Worm (Caenorhabditis elegans) whole organism, L2 larva: ENCODE results near the gene W10C6.2.
A peak's percentile ranks its signal among the peaks of the same experiment; 100 is the strongest.

ENCODE experiments used
- F13H6.1 ChIP-seq: sonication (generic microtip); optimal IDR thresholded peaks from 2 replicates; lab custom pipeline; 2016; ENCODE audit warnings: missing genetic modification characterization, missing compliant biosample characterization
- R02D3.7 ChIP-seq: fragments of 150-350 bp; optimal IDR thresholded peaks from 2 replicates; lab custom pipeline; 2014; ENCODE audit warnings: missing biosample characterization, missing genetic modification characterization
- Y55F3AM.14 ChIP-seq: fragments of 200-800 bp; sonication (Bioruptor generic); optimal IDR thresholded peaks from 2 replicates; lab custom pipeline; 2018; ENCODE audit warnings: mild to moderate bottlenecking, missing genetic modification characterization, missing compliant biosample characterization
- alr-1 ChIP-seq: fragments of 150-350 bp; optimal IDR thresholded peaks from 2 replicates; lab custom pipeline; 2014; ENCODE audit warnings: missing biosample characterization, missing genetic modification characterization
- aly-2 ChIP-seq: fragments of 150-350 bp; optimal IDR thresholded peaks from 2 replicates; lab custom pipeline; 2014; ENCODE audit warnings: missing biosample characterization, missing genetic modification characterization
- blmp-1 ChIP-seq: sonication (generic microtip); optimal IDR thresholded peaks from 2 replicates; lab custom pipeline; 2017; ENCODE audit warnings: missing genetic modification characterization, mild to moderate bottlenecking, missing compliant biosample characterization, antibody characterized with exemption, moderate library complexity; ENCODE audit not compliant: insufficient read depth
- ceh-16 ChIP-seq: fragments of 150-350 bp; optimal IDR thresholded peaks from 2 replicates; lab custom pipeline; 2014; ENCODE audit warnings: missing biosample characterization, missing genetic modification characterization
- ceh-82 ChIP-seq: fragments of 150-350 bp; optimal IDR thresholded peaks from 2 replicates; lab custom pipeline; 2014; ENCODE audit warnings: missing biosample characterization, missing genetic modification characterization
- egl-27 ChIP-seq: sonication (generic microtip); optimal IDR thresholded peaks from 3 replicates; lab custom pipeline; 2017; ENCODE audit warnings: missing biosample characterization, missing genetic modification reagents, missing genetic modification characterization
- elt-1 ChIP-seq: fragments of 150-350 bp; optimal IDR thresholded peaks from 2 replicates; lab custom pipeline; 2014; ENCODE audit warnings: missing biosample characterization, missing genetic modification characterization
- fos-1 ChIP-seq: fragments of 150-350 bp; optimal IDR thresholded peaks from 2 replicates; lab custom pipeline; 2014; ENCODE audit warnings: missing biosample characterization, missing genetic modification characterization
- lin-11 ChIP-seq: fragments of 150-350 bp; sonication (generic microtip); optimal IDR thresholded peaks from 2 replicates; lab custom pipeline; 2014; ENCODE audit warnings: missing biosample characterization, missing genetic modification characterization, inconsistent platforms, mixed read lengths
- lin-39 ChIP-seq: fragments of 150-350 bp; optimal IDR thresholded peaks from 2 replicates; lab custom pipeline; 2014; ENCODE audit warnings: missing biosample characterization, missing genetic modification reagents, missing genetic modification characterization
- lsy-2 ChIP-seq, 2 experiments: fragments of 150-350 bp in 1 of 2; sonication (generic microtip) in 1 of 2; optimal IDR thresholded peaks; 2 replicates each; lab custom pipeline; 2014 to 2017; ENCODE audit warnings: missing biosample characterization in 2 of 2, missing genetic modification characterization in 2 of 2
- mab-5 ChIP-seq: fragments of 150-350 bp; optimal IDR thresholded peaks from 2 replicates; lab custom pipeline; 2014; ENCODE audit warnings: missing biosample characterization, missing genetic modification characterization
- mbf-1 ChIP-seq: sonication (generic microtip); optimal IDR thresholded peaks from 2 replicates; lab custom pipeline; 2017; ENCODE audit warnings: missing biosample characterization, missing genetic modification characterization
- mdl-1 ChIP-seq, 2 experiments: fragments of 150-350 bp in 1 of 2; sonication (generic microtip) in 1 of 2; optimal IDR thresholded peaks; 2 replicates each; lab custom pipeline; 2017; ENCODE audit warnings: missing biosample characterization in 2 of 2, missing genetic modification characterization in 2 of 2
- nhr-129 ChIP-seq: fragments of 150-350 bp; optimal IDR thresholded peaks from 2 replicates; lab custom pipeline; 2014; ENCODE audit warnings: missing biosample characterization, missing genetic modification characterization
- nhr-21 ChIP-seq: fragments of 150-350 bp; optimal IDR thresholded peaks from 2 replicates; lab custom pipeline; 2014; ENCODE audit warnings: missing biosample characterization, missing genetic modification characterization
- nhr-23 ChIP-seq: fragments of 150-350 bp; optimal IDR thresholded peaks from 2 replicates; lab custom pipeline; 2014; ENCODE audit warnings: missing biosample characterization, missing genetic modification reagents, missing genetic modification characterization
- nhr-237 ChIP-seq: fragments of 150-350 bp; optimal IDR thresholded peaks from 2 replicates; lab custom pipeline; 2014; ENCODE audit warnings: missing biosample characterization, missing genetic modification characterization
- nhr-25 ChIP-seq: fragments of 150-350 bp; sonication (generic microtip); optimal IDR thresholded peaks from 3 replicates; lab custom pipeline; 2014; ENCODE audit warnings: missing biosample characterization, missing genetic modification characterization
- nhr-77 ChIP-seq: fragments of 150-350 bp; optimal IDR thresholded peaks from 2 replicates; lab custom pipeline; 2014; ENCODE audit warnings: missing biosample characterization, missing genetic modification characterization
- sem-4 ChIP-seq: fragments of 150-350 bp; optimal IDR thresholded peaks from 2 replicates; lab custom pipeline; 2014; ENCODE audit warnings: missing biosample characterization, missing genetic modification reagents, missing genetic modification characterization
- sma-9 ChIP-seq, 2 experiments: fragments of 150-350 bp in 1 of 2; sonication (generic microtip) in 1 of 2; optimal IDR thresholded peaks; 2 replicates each; lab custom pipeline; 2014 to 2016; ENCODE audit warnings: missing genetic modification characterization in 2 of 2, mild to moderate bottlenecking in 1 of 2, missing biosample characterization in 1 of 2, missing compliant biosample characterization in 1 of 2, missing genetic modification reagents in 1 of 2, moderate library complexity in 1 of 2
- unc-39 ChIP-seq: fragments of 150-350 bp; optimal IDR thresholded peaks from 2 replicates; lab custom pipeline; 2014; ENCODE audit warnings: missing biosample characterization, missing genetic modification characterization
- zag-1 ChIP-seq: fragments of 150-350 bp; optimal IDR thresholded peaks from 2 replicates; lab custom pipeline; 2014; ENCODE audit warnings: missing biosample characterization, missing genetic modification characterization
- ztf-1 ChIP-seq: fragments of 200-800 bp; sonication (Bioruptor generic); conservative IDR thresholded peaks from 2 replicates; pipeline ENCODE4 v1.3.6; 2022; ENCODE audit warnings: missing genetic modification characterization, missing compliant biosample characterization
- ztf-11 ChIP-seq: sonication (generic microtip); optimal IDR thresholded peaks from 2 replicates; lab custom pipeline; 2017; ENCODE audit warnings: missing biosample characterization, missing genetic modification characterization
- ztf-4 ChIP-seq: fragments of 150-350 bp; optimal IDR thresholded peaks from 2 replicates; lab custom pipeline; 2014; ENCODE audit warnings: missing biosample characterization, missing genetic modification characterization

W10C6.2 gene

ce11 chrII:11089356-11089755 is 32.3 kb downstream of the W10C6.2 start, which contains the start of gene unc-53:
TSS of gene unc-53 (minus strand) at chrII:11089456.
- no peak for TF ChIP-seq alr-1 (tag; lab: Kevin White, UChicago)
- TF ChIP-seq ztf-4: no peak
- no peak for TF ChIP-seq lsy-2 (tag; optimal IDR thresholded peaks at IDR 0.05; lab: Kevin White, UChicago)
- no peak for TF ChIP-seq nhr-23 (tag; lab: Kevin White, UChicago)
- TF ChIP-seq mbf-1 (tag; lab: Kevin White, UChicago): no peak
- no peak for TF ChIP-seq ztf-11 (tag; lab: Kevin White, UChicago)
- TF ChIP-seq lin-11 (tag; lab: Kevin White, UChicago): no peak
- TF ChIP-seq nhr-25 (tag; lab: Kevin White, UChicago): no peak
- no peak for TF ChIP-seq lin-39 (tag; lab: Kevin White, UChicago)
- TF ChIP-seq mdl-1 (tag; optimal IDR thresholded peaks at IDR 0.05; lab: Kevin White, UChicago): no peak

DNA sequence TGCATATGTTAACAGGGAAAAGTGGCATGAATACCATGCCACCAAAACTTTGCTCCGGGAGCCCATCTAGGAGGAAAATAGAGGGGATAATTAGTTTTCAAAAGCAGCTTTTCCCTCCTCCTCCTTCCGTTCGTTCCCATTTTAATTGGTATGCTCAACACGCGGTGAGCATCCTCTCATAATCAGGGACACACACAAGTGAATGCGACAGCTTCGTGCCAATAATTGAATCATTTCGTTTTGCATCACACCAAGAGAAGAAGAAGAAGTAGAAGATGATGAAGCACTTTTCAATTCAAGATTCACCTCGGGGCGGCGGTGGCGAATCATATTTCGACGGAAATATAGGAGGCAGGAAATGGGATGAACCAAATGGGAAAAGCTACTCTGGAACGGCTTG is 33.6 kb downstream of the W10C6.2 start:
- TF ChIP-seq ztf-4: no peak
- TF ChIP-seq aly-2: no peak

DNA sequence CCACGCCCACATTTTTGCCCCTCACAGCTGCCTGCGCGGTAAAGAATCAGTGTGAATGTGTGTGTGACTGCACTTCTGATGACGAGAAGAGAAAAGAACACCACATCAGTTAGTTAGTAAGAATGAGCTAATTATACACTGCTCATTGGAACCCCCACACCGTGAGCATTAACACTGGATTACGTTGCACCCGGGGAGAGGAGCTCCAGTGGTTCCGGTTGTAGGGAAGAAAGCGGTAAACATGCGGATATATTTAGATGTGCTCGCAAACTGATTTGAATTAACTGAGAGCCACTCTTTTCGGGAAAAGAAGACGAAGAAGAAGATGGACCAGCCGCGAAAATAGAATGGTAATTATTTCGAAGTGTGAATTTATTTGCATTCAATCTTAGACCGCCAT is 34.9 kb downstream of the W10C6.2 start:
- no peak for TF ChIP-seq nhr-21 (tag; lab: Kevin White, UChicago)
- no peak for TF ChIP-seq sem-4 (tag; lab: Kevin White, UChicago)
- TF ChIP-seq nhr-237 (tag; lab: Kevin White, UChicago): no peak
- no peak for TF ChIP-seq fos-1 (tag; lab: Kevin White, UChicago)
- no peak for TF ChIP-seq sma-9 (GFP tag; optimal IDR thresholded peaks at IDR 0.05; lab: Kevin White, UChicago)
- TF ChIP-seq sma-9 (tag; optimal IDR thresholded peaks at IDR 0.05; lab: Kevin White, UChicago): no peak

DNA sequence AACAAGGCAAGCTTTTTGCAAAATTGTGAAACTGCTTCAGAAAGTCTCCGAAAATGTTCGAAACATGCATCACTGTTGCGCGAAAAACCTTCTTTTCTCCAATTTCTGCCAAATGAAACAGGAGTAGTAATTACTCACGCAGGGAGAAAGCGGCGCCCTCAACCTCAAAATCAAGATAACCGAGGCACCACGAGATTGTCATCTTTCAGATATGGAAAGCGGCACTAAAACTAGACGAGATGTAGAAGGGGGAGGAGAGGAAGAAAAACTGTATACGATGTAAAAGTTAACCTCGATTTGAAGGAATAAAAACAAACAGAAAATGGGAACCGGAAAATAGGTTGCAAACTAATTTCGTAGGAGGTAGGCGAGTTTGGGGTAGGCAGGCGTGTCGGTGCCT is 45.1 kb downstream of the W10C6.2 start:
- TF ChIP-seq nhr-23 (tag; lab: Kevin White, UChicago): peak; percentile 81
- peak; percentile 81 for TF ChIP-seq ceh-16 (tag; lab: Kevin White, UChicago)
- TF ChIP-seq sem-4 (tag; lab: Kevin White, UChicago): no peak
- TF ChIP-seq elt-1 (tag; lab: Kevin White, UChicago): peak; percentile 79
- peak; percentile 8 for TF ChIP-seq blmp-1

DNA sequence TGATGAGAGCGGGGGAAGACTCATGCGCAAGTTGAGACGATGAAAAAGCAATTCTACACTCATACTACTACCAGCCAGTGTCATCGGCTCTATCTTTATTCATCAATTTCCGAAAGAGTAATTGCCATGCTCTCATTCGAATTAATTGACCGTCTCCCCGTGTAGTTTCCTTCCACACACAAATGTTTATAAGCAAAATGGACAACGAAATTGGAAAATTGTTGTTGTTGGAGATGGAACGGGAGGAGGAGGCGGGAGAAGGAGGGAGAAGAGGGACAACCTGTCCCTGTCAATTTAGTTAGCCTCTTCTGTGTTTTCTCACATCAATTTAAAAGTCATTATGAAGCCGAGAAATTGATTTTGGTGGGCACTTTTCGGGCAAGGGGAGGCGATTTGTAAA is 49.1 kb downstream of the W10C6.2 start:
- TF ChIP-seq elt-1 (tag; lab: Kevin White, UChicago) (no peak), zag-1 (tag; lab: Kevin White, UChicago) (no peak), mdl-1 (tag; optimal IDR thresholded peaks at IDR 0.05; lab: Kevin White, UChicago) (no peak), nhr-21 (tag; lab: Kevin White, UChicago) (no peak), F13H6.1 (tag; lab: Kevin White, UChicago) (no peak), ztf-1 (GFP tag; lab: Robert Waterston, UW) (no peak), nhr-77 (tag; lab: Kevin White, UChicago) (no peak), egl-27 (no peak), R02D3.7 (no peak), unc-39 (tag; lab: Kevin White, UChicago) (no peak), ztf-4 (no peak), ceh-82 (tag; lab: Kevin White, UChicago) (no peak), nhr-23 (tag; lab: Kevin White, UChicago) (no peak), nhr-25 (tag; lab: Kevin White, UChicago) (no peak), fos-1 (tag; lab: Kevin White, UChicago) (no peak), nhr-129 (tag; lab: Kevin White, UChicago) (no peak), lin-11 (tag; lab: Kevin White, UChicago) (no peak), mab-5 (tag; lab: Kevin White, UChicago) (no peak), ceh-16 (tag; lab: Kevin White, UChicago) (no peak), Y55F3AM.14 (GFP tag; lab: Kevin White, UChicago) (no peak)
